Fruit fly (Drosophila melanogaster): ENCODE measurements around the gene CG14089.

Gene CG14089

dm6 chr3L:19260278-19260803, 20.3 kb downstream of the CG14089 start, which contains the start of gene nes (continued):
- TF ChIP-seq CG9609 (GFP tag; optimal IDR thresholded peaks at IDR 0.05): no peak
- no peak for TF ChIP-seq corto (GFP tag; optimal IDR thresholded peaks at IDR 0.05)
- peak; percentile 52; the same call in 1 of the 2 replicates for TF ChIP-seq Bgb (GFP tag; IDR thresholded peaks at IDR 0.05; ENCODE audit: partially characterized antibody)
- TF ChIP-seq CG10209 (GFP tag; optimal IDR thresholded peaks at IDR 0.05): no peak
- peak; percentile 2 for TF ChIP-seq CG15514 (GFP tag; optimal IDR thresholded peaks at IDR 0.05)
- no peak for TF ChIP-seq CHES-1-like (GFP tag; optimal IDR thresholded peaks at IDR 0.05)
- no peak for TF ChIP-seq CG5245 (GFP tag; optimal IDR thresholded peaks at IDR 0.05)
- TF ChIP-seq Camta (GFP tag; optimal IDR thresholded peaks at IDR 0.05): no peak
- TF ChIP-seq CG8944 (GFP tag; optimal IDR thresholded peaks at IDR 0.05): no peak
- no peak for TF ChIP-seq CTCF (GFP tag; optimal IDR thresholded peaks at IDR 0.05)
- no peak for TF ChIP-seq CG4730 (GFP tag; IDR thresholded peaks at IDR 0.05)
- TF ChIP-seq Lpt (GFP tag; optimal IDR thresholded peaks at IDR 0.05): no peak
- no peak for TF ChIP-seq CG15011 (GFP tag; optimal IDR thresholded peaks at IDR 0.05)
- TF ChIP-seq CG2712 (tag; optimal IDR thresholded peaks at IDR 0.05): no peak
- TF ChIP-seq CG5953 (GFP tag; IDR thresholded peaks at IDR 0.05): no peak
- TF ChIP-seq Ptx1 (GFP tag; IDR thresholded peaks at IDR 0.05): peak; percentile 25; the same call in 1 of the 2 replicates
- no peak for TF ChIP-seq CG10274 (GFP tag; optimal IDR thresholded peaks at IDR 0.05)
- peak; percentile 13; the same call in 1 of the 4 replicates for TF ChIP-seq Gug (GFP tag; IDR thresholded peaks at IDR 0.05)
- no peak for TF ChIP-seq HmgZ (tag; optimal IDR thresholded peaks at IDR 0.05)
- TF ChIP-seq Sry-β (GFP tag; optimal IDR thresholded peaks at IDR 0.05): no peak
- no peak for TF ChIP-seq Chrac-16 (GFP tag; optimal IDR thresholded peaks at IDR 0.05)
- no peak for TF ChIP-seq CG18011 (GFP tag; optimal IDR thresholded peaks at IDR 0.05)
- TF ChIP-seq CG18619 (GFP tag; optimal IDR thresholded peaks at IDR 0.05): no peak
- TF ChIP-seq fd3F (GFP tag; optimal IDR thresholded peaks at IDR 0.05): no peak
- no peak for TF ChIP-seq CG10431 (GFP tag; optimal IDR thresholded peaks at IDR 0.05)
- no peak for TF ChIP-seq B-H1 (GFP tag; IDR thresholded peaks at IDR 0.05)
- TF ChIP-seq chn (GFP tag; optimal IDR thresholded peaks at IDR 0.05): no peak
- TF ChIP-seq Asciz (GFP tag; optimal IDR thresholded peaks at IDR 0.05): no peak
- TF ChIP-seq CG7928 (GFP tag; optimal IDR thresholded peaks at IDR 0.05): no peak
- peak; percentile 88 for TF ChIP-seq crol (GFP tag; IDR thresholded peaks at IDR 0.05)
- TF ChIP-seq CG34224 (GFP tag; IDR thresholded peaks at IDR 0.05; ENCODE audit: partially characterized antibody): no peak
- no peak for TF ChIP-seq Hr3 (GFP tag; optimal IDR thresholded peaks at IDR 0.05)
- TF ChIP-seq kni (GFP tag; optimal IDR thresholded peaks at IDR 0.05): no peak
- TF ChIP-seq CG12155 (GFP tag; optimal IDR thresholded peaks at IDR 0.05): no peak
- TF ChIP-seq Awh (GFP tag; IDR thresholded peaks at IDR 0.05): no peak
- no peak for TF ChIP-seq CG2116 (GFP tag; optimal IDR thresholded peaks at IDR 0.05)
- peak; percentile 6 for TF ChIP-seq CG14710 (tag; optimal IDR thresholded peaks at IDR 0.05)
- no peak for TF ChIP-seq CG8359 (GFP tag; optimal IDR thresholded peaks at IDR 0.05; ENCODE audit: borderline replicate concordance)
- no peak for TF ChIP-seq CG2678 (tag; optimal IDR thresholded peaks at IDR 0.05)
- TF ChIP-seq bab2 (GFP tag; optimal IDR thresholded peaks at IDR 0.05): peak; percentile 9
- TF ChIP-seq CkIIα-i1 (GFP tag; IDR thresholded peaks at IDR 0.05): no peak
- no peak for TF ChIP-seq H2.0 (GFP tag; IDR thresholded peaks at IDR 0.05)
- TF ChIP-seq CG2875 (GFP tag; optimal IDR thresholded peaks at IDR 0.05): no peak
- no peak for TF ChIP-seq fd64A (GFP tag; optimal IDR thresholded peaks at IDR 0.05)
- no peak for TF ChIP-seq pros (GFP tag; optimal IDR thresholded peaks at IDR 0.05)
- TF ChIP-seq CG6272 (GFP tag; IDR thresholded peaks at IDR 0.05): 0 out of 2 replicates have a peak, but pooled peaks have one; percentile 25
- peak; percentile 51 for TF ChIP-seq CG9797 (GFP tag; optimal IDR thresholded peaks at IDR 0.05)
- TF ChIP-seq caup (GFP tag; optimal IDR thresholded peaks at IDR 0.05; ENCODE audit: severe bottlenecking): no peak
- TF ChIP-seq CG17361 (GFP tag; IDR thresholded peaks at IDR 0.05): no peak
- TF ChIP-seq hth (optimal IDR thresholded peaks at IDR 0.05): no peak
- no peak for TF ChIP-seq Gsc (GFP tag; IDR thresholded peaks at IDR 0.05)
- TF ChIP-seq Poxn (GFP tag; IDR thresholded peaks at IDR 0.05): no peak
